Fruit fly (Drosophila melanogaster): Measurements from ENCODE around the gene Ubqn.

dm6 chrX:19667444-19668104 is 16.0 kb upstream of the Ubqn start:
- no peak for TF ChIP-seq CG4496 (GFP tag; IDR thresholded peaks at IDR 0.05)
- TF ChIP-seq CG9948 (tag; optimal IDR thresholded peaks at IDR 0.05) = no peak
- TF ChIP-seq fd96Ca (GFP tag; IDR thresholded peaks at IDR 0.05) = no peak
- TF ChIP-seq EcR (GFP tag; optimal IDR thresholded peaks at IDR 0.05) = no peak
- no peak for TF ChIP-seq gl (tag; optimal IDR thresholded peaks at IDR 0.05)
- no peak for TF ChIP-seq CG8159 (tag; optimal IDR thresholded peaks at IDR 0.05)
- TF ChIP-seq Pif1B (GFP tag; optimal IDR thresholded peaks at IDR 0.05) = no peak
- no peak for TF ChIP-seq CG13204 (GFP tag; optimal IDR thresholded peaks at IDR 0.05)
- TF ChIP-seq Snoo (tag; optimal IDR thresholded peaks at IDR 0.05) = no peak
- TF ChIP-seq Ets98B (GFP tag; IDR thresholded peaks at IDR 0.05) = no peak
- TF ChIP-seq Pif1A (GFP tag; optimal IDR thresholded peaks at IDR 0.05) = no peak
